Worm (Caenorhabditis elegans) whole organism, early embryonic: ENCODE measurements around the gene F01F1.11.

Experiments used
- B0310.2 ChIP-seq: sonication (generic microtip); optimal IDR thresholded peaks from 2 replicates; lab custom pipeline; 2016; ENCODE audit warnings: mild to moderate bottlenecking, missing genetic modification characterization, missing compliant biosample characterization
- F13C5.2 ChIP-seq: sonication (generic microtip); optimal IDR thresholded peaks from 2 replicates; lab custom pipeline; 2017; ENCODE audit warnings: mild to moderate bottlenecking, missing genetic modification characterization, inconsistent platforms, missing compliant biosample characterization
- aly-1 ChIP-seq: sonication (generic microtip); optimal IDR thresholded peaks from 2 replicates; lab custom pipeline; 2016; ENCODE audit warnings: missing genetic modification characterization, missing compliant biosample characterization
- ama-1 ChIP-seq: fragments of 150-350 bp; optimal IDR thresholded peaks from 2 replicates; lab custom pipeline; 2014
- ceh-13 ChIP-seq: fragments of 200-800 bp; sonication (Bioruptor generic); optimal IDR thresholded peaks from 2 replicates; lab custom pipeline; 2018; ENCODE audit warnings: mild to moderate bottlenecking, missing genetic modification characterization, missing compliant biosample characterization
- ceh-36 ChIP-seq: sonication (generic microtip); optimal IDR thresholded peaks from 2 replicates; lab custom pipeline; 2016; ENCODE audit warnings: missing genetic modification characterization, inconsistent platforms, missing compliant biosample characterization
- ets-7 ChIP-seq: sonication (generic microtip); optimal IDR thresholded peaks from 2 replicates; lab custom pipeline; 2016; ENCODE audit warnings: missing genotype, missing genetic modification characterization, missing compliant biosample characterization
- flt-1 ChIP-seq: fragments of 200-800 bp; sonication (Bioruptor generic); IDR thresholded peaks from 2 replicates; pipeline ENCODE4 v1.3.6; 2022; ENCODE audit warnings: missing genetic modification characterization, missing compliant biosample characterization
- hmbx-1 ChIP-seq: sonication (generic microtip); optimal IDR thresholded peaks from 2 replicates; lab custom pipeline; 2016; ENCODE audit warnings: mild to moderate bottlenecking, missing genetic modification characterization, missing compliant biosample characterization
- hmg-4 ChIP-seq: fragments of 200-800 bp; sonication (Bioruptor generic); optimal IDR thresholded peaks from 2 replicates; lab custom pipeline; 2018; ENCODE audit warnings: mild to moderate bottlenecking, missing genetic modification characterization, missing compliant biosample characterization
- hnd-1 ChIP-seq: sonication (generic microtip); optimal IDR thresholded peaks from 2 replicates; lab custom pipeline; 2016; ENCODE audit warnings: missing genetic modification characterization, missing compliant biosample characterization
- pes-1 ChIP-seq: fragments of 200-800 bp; sonication (Bioruptor generic); IDR thresholded peaks from 2 replicates; pipeline ENCODE4 v1.3.6; 2022; ENCODE audit warnings: missing genetic modification reagents, missing genetic modification characterization, missing compliant biosample characterization
- scrt-1 ChIP-seq: fragments of 200-800 bp; sonication (Bioruptor generic); IDR thresholded peaks from 2 replicates; pipeline ENCODE4 v1.3.6; 2022; ENCODE audit warnings: missing genetic modification characterization, missing compliant biosample characterization
- sea-1 ChIP-seq: fragments of 200-800 bp; sonication (Bioruptor generic); conservative IDR thresholded peaks from 2 replicates; pipeline ENCODE4 v1.3.6; 2022; ENCODE audit warnings: missing genetic modification characterization, missing compliant biosample characterization
- tbx-11 ChIP-seq: fragments of 200-800 bp; sonication (Bioruptor generic); IDR thresholded peaks from 2 replicates; pipeline ENCODE4 v1.3.6; 2022; ENCODE audit warnings: missing genetic modification characterization, missing compliant biosample characterization
- tbx-37 ChIP-seq: fragments of 200-800 bp; sonication (Bioruptor generic); conservative IDR thresholded peaks from 2 replicates; pipeline ENCODE4 v1.3.6; 2022; ENCODE audit warnings: missing genetic modification reagents, missing genetic modification characterization, missing compliant biosample characterization
- tra-4 ChIP-seq: sonication (generic microtip); optimal IDR thresholded peaks from 2 replicates; lab custom pipeline; 2017; ENCODE audit warnings: missing genetic modification characterization, missing compliant biosample characterization

The F01F1.11 gene

DNA sequence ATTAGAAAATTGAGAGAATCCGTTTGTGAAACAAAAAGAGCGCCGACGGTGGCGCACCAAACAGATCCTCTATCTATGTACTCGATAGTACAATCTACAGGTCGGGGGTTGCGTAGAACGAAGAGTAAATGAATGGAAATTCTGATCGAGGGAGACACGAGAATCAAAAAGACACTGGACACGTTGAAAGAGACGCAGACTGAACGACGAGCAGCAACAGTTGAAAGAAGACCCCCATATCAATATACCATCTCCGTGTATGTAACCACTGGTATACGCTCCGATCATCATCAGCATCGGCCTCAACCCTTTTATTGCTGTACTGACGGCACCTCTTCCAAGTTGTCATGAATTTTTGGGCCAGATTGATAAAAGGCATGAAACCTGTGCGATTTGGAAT lies 35.4 kb downstream of the F01F1.11 start:
- TF ChIP-seq hnd-1 (no peak), tbx-11 (GFP tag; lab: Robert Waterston, UW) (no peak), pes-1 (GFP tag; lab: Robert Waterston, UW) (no peak), hmbx-1 (tag; lab: Kevin White, UChicago) (no peak), tra-4 (tag; lab: Kevin White, UChicago) (no peak), scrt-1 (GFP tag; lab: Robert Waterston, UW) (no peak), ceh-13 (no peak), ceh-36 (tag; lab: Kevin White, UChicago) (no peak), sea-1 (GFP tag; lab: Robert Waterston, UW) (no peak), ets-7 (no peak), B0310.2 (no peak), ama-1 (lab: Kevin White, UChicago) (no peak), tbx-37 (no peak), F13C5.2 (tag; lab: Kevin White, UChicago) (no peak), flt-1 (GFP tag; lab: Robert Waterston, UW) (no peak)

DNA sequence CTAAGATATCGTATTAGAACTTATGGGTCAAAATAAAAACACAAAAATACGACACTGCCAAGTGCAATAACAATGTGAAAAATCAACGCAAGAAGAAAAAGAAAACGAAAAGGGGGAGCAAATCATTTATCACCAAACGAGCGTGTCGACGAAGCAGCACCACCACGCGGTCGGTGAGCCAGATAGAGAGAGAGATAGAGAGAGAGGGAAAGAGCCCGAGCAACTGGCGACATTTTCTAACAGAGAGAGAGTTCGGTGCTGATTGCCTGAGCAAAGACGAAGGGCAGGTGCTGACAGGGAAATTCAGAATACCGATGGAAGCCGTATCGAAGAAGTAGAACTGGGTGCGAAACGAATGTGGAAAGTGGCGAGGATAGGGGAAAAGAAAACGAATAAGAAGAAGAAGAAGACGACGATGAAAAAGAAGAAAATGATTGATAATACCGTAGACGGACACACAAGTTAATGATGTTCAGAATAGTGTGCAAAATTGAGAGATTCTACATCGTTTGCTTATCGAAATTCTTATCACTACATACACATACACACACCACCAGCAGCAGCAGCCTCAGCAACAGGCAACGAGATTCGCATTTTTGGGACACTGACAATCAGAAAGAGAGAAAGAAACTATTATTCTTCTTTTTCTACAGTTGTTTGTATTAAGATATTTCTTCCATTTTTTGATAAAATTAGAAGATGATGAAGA lies 36.4 kb downstream of the F01F1.11 start:
- TF ChIP-seq hmg-4 (GFP tag; lab: Kevin White, UChicago) (no peak), tbx-37 (no peak)

DNA sequence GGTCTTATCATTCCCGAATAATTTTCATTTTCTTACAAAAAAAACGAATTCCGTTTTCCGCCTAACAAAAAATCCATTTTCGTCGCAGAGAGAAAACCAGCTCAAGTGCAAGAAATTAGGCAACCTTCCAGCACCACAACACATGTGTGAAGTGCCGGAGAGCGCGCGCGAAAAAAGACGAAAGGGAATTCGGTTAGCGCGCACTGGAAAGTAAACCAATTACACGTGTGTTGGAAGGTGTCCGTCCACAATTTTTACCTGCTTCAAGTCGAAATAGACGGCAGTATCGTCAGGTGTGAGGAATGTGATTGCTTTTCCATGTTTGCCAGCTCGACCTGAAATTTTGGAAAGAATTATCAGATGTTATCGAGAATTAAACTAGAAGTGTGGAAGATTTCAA lies 37.0 kb downstream of the F01F1.11 start:
- TF ChIP-seq F13C5.2 (tag; lab: Kevin White, UChicago): no peak
- no peak for TF ChIP-seq hmg-4 (GFP tag; lab: Kevin White, UChicago)
- TF ChIP-seq tbx-37: no peak
- no peak for TF ChIP-seq flt-1 (GFP tag; lab: Robert Waterston, UW)
- TF ChIP-seq scrt-1 (GFP tag; lab: Robert Waterston, UW): no peak
- TF ChIP-seq ets-7: no peak
- TF ChIP-seq hnd-1: no peak
- TF ChIP-seq ama-1 (lab: Kevin White, UChicago): no peak
- no peak for TF ChIP-seq pes-1 (GFP tag; lab: Robert Waterston, UW)
- TF ChIP-seq ceh-13: no peak
- no peak for TF ChIP-seq sea-1 (GFP tag; lab: Robert Waterston, UW)
- no peak for TF ChIP-seq hmbx-1 (tag; lab: Kevin White, UChicago)
- TF ChIP-seq tbx-11 (GFP tag; lab: Robert Waterston, UW): no peak
- no peak for TF ChIP-seq ceh-36 (tag; lab: Kevin White, UChicago)

DNA sequence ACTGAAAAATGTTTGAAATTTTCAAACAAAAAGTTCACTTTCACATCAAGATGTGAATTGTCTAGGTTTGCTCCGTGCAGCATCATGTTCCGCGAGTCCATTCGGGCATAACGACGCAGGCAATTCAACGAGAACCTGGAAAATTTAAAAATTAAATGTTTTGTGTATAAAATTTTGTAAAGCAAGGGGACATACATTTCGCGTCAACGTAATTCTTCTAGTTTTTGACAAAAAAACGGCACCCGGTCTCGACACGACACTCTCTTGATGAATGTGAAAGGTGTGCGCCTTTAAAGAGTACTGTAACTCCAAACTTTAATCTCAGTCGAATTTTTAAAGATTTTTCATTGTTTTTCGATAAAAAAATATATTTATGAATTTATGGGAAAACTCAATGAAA lies 37.6 kb downstream of the F01F1.11 start, which contains the start of gene R12B2.6:
R12B2.6 (minus strand) TSS at position 101 of the 400 bp plus-strand sequence.
- no peak for TF ChIP-seq tbx-37
- TF ChIP-seq sea-1 (GFP tag; lab: Robert Waterston, UW): no peak
- TF ChIP-seq ets-7: no peak
- TF ChIP-seq ceh-36 (tag; lab: Kevin White, UChicago): no peak
- TF ChIP-seq hnd-1: no peak
- no peak for TF ChIP-seq ceh-13

DNA sequence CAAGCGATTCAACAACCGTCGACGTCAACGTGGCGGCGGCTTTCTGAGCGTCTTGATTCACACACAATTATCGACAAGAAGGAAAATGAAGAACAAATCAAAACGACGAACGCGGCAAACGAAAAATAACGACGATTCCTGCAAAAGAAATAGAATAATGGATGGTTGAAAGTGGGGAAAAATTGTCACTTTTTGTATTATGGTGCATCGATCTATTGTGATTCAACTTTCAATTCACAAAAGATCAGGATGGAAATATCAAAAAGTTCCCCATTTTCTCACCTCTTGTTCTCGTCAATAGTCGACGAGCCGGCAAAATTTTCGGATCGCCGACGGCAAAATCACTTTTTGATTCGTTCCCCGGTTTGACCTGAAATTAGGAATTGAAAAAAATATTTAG lies 38.3 kb downstream of the F01F1.11 start, which contains the start of the genes R12B2.13 and mdt-15:
R12B2.13 (minus strand) TSS at position 101 of the 400 bp plus-strand sequence.
mdt-15 (minus strand) TSS at position 376 of the 400 bp plus-strand sequence.
- TF ChIP-seq B0310.2: no peak

DNA sequence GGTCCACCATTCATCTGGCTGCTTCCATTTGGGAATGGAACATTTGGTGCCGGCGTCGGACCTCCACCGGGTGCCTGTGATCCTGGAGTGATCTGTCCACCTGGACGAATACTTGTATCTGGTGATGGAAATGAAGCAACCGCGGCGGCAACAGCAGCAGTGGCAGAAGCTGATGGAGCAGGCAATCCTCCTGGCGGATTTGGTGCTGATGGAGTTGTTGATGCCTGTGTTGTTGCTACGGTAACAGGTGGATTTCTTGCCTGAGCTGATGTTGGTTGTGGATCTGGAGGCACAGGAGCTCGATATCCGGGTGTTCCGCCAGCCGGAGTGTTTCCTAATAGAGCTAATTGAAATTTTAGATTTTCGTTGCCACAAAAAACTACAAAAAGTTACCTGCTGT lies 39.2 kb downstream of the F01F1.11 start:
- no peak for TF ChIP-seq scrt-1 (GFP tag; lab: Robert Waterston, UW)
- no peak for TF ChIP-seq hnd-1

DNA sequence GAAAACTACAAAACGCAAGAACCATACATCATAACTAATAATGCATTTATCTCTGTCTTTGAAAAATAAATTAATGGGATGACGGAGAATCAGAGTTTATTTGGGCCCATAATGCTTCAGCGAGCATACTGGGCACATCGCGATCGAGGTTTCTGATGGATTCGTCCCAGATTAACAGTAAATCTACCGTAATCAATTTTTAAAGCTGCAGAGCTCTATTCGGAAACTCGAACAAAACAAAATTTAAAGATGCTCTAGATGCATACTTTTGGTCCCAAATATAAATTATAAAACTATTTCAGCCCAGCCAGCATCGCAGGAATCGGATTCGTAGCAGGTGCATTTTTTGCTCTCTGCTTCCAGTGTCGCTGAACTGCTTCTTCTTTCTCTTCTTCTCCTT lies 43.6 kb downstream of the F01F1.11 start:
- no peak for TF ChIP-seq B0310.2
- no peak for TF ChIP-seq flt-1 (GFP tag; lab: Robert Waterston, UW)
- no peak for TF ChIP-seq tbx-11 (GFP tag; lab: Robert Waterston, UW)
- TF ChIP-seq hmbx-1 (tag; lab: Kevin White, UChicago): no peak
- no peak for TF ChIP-seq ceh-13
- TF ChIP-seq tra-4 (tag; lab: Kevin White, UChicago): no peak
- no peak for TF ChIP-seq scrt-1 (GFP tag; lab: Robert Waterston, UW)
- no peak for TF ChIP-seq sea-1 (GFP tag; lab: Robert Waterston, UW)
- no peak for TF ChIP-seq pes-1 (GFP tag; lab: Robert Waterston, UW)
- TF ChIP-seq aly-1 (tag; lab: Kevin White, UChicago): no peak
- TF ChIP-seq F13C5.2 (tag; lab: Kevin White, UChicago): no peak
- no peak for TF ChIP-seq ama-1 (lab: Kevin White, UChicago)
- TF ChIP-seq ceh-36 (tag; lab: Kevin White, UChicago): no peak
- no peak for TF ChIP-seq ets-7
- TF ChIP-seq hnd-1: no peak

DNA sequence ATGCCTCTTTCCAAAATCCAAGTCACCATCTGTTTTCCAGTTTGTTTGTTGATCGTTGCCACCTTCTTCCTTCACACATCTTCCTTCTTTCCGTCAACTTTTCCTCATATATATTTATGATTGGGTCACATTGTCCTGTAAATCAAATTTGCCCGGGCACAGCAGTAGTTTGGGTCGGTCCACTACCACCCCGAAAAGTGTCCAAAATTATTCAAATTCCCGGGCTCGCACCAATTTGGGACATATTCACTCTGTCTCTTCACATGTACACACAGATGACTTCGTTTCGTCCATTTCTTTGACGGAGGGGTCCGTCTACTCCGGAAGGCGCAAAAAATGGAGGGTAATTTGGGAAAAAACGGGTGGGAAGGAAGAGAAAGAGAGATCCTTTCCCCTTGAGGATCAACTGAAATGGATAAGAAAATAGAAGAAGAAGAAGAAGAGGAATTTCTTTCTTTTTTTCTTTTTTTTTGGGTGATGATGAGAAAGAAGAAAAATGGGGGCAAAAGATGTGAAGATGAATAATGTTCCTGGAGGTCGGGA lies 44.7 kb downstream of the F01F1.11 start:
- TF ChIP-seq ets-7 (no peak), sea-1 (GFP tag; lab: Robert Waterston, UW) (no peak), hnd-1 (no peak), B0310.2 (no peak), aly-1 (tag; lab: Kevin White, UChicago) (no peak), ama-1 (lab: Kevin White, UChicago) (no peak)
